Fruit fly (Drosophila melanogaster) whole organism, prepupa: Measurements from ENCODE around the gene Cad96Cb.

Experiments
- CG11902 ChIP-seq: fragments of 200-800 bp; sonication (Bioruptor generic); optimal IDR thresholded peaks from 3 replicates; lab custom pipeline; 2016; ENCODE audit warnings: missing biosample characterization, missing genetic modification characterization
- CG31627 ChIP-seq: fragments of 200-800 bp; sonication (Bioruptor generic); optimal IDR thresholded peaks from 3 replicates; lab custom pipeline; 2016; ENCODE audit warnings: missing biosample characterization, missing genetic modification characterization
- CG6854 ChIP-seq: fragments of 200-800 bp; sonication (Bioruptor generic); optimal IDR thresholded peaks from 2 replicates; lab custom pipeline; 2017; ENCODE audit warnings: missing biosample characterization, mild to moderate bottlenecking, missing genetic modification characterization
- CG8119 ChIP-seq: fragments of 200-800 bp; sonication (Bioruptor generic); IDR thresholded peaks from 3 replicates; pipeline ENCODE4 v1.3.6; 2022; ENCODE audit warnings: missing biosample characterization, missing genetic modification characterization
- CG8319 ChIP-seq: fragments of 200-800 bp; sonication (Bioruptor generic); optimal IDR thresholded peaks from 3 replicates; lab custom pipeline; 2016; ENCODE audit warnings: missing biosample characterization, missing genetic modification characterization
- Eip75B ChIP-seq: fragments of 200-800 bp; sonication (Bioruptor generic); optimal IDR thresholded peaks from 3 replicates; lab custom pipeline; 2016; ENCODE audit warnings: missing biosample characterization, missing genetic modification characterization
- Eip78C ChIP-seq: fragments of 200-800 bp; sonication (Bioruptor generic); peaks from one replicate; lab custom pipeline; 2016; ENCODE audit warnings: missing biosample characterization, missing genetic modification characterization
- Ets21C ChIP-seq: fragments of 200-800 bp; sonication (Bioruptor generic); optimal IDR thresholded peaks from 3 replicates; lab custom pipeline; 2016; ENCODE audit warnings: missing biosample characterization, missing genetic modification characterization
- Ets96B ChIP-seq: fragments of 200-800 bp; optimal IDR thresholded peaks from 2 replicates; lab custom pipeline; 2019; ENCODE audit warnings: missing biosample characterization, mild to moderate bottlenecking, missing genetic modification characterization, moderate library complexity
- Gug ChIP-seq: fragments of 200-800 bp; sonication (Bioruptor generic); IDR thresholded peaks from 2 replicates; pipeline ENCODE4 v1.3.6; 2022; ENCODE audit warnings: missing biosample characterization, missing genetic modification characterization
- Met ChIP-seq: fragments of 200-800 bp; sonication (Bioruptor generic); optimal IDR thresholded peaks from 3 replicates; lab custom pipeline; 2016; ENCODE audit warnings: missing biosample characterization, missing genetic modification characterization
- Sox102F ChIP-seq: fragments of 200-800 bp; sonication (Bioruptor generic); optimal IDR thresholded peaks from 2 replicates; lab custom pipeline; 2016; ENCODE audit warnings: missing biosample characterization, mild to moderate bottlenecking, missing genetic modification characterization
- Sox15 ChIP-seq: fragments of 200-800 bp; sonication (Bioruptor generic); optimal IDR thresholded peaks from 3 replicates; lab custom pipeline; 2016; ENCODE audit warnings: missing biosample characterization, missing genetic modification characterization
- achi ChIP-seq: fragments of 200-800 bp; sonication (Bioruptor generic); optimal IDR thresholded peaks from 3 replicates; lab custom pipeline; 2016; ENCODE audit warnings: missing biosample characterization, missing genetic modification characterization
- cyc ChIP-seq: fragments of 200-800 bp; sonication (Bioruptor generic); optimal IDR thresholded peaks from 3 replicates; lab custom pipeline; 2016; ENCODE audit warnings: missing biosample characterization, missing genetic modification characterization
- esn ChIP-seq: fragments of 200-800 bp; sonication (Bioruptor generic); optimal IDR thresholded peaks from 2 replicates; lab custom pipeline; 2016; ENCODE audit warnings: missing biosample characterization, mild to moderate bottlenecking, missing genetic modification characterization, moderate library complexity
- fd59A ChIP-seq: fragments of 200-800 bp; sonication (Bioruptor generic); optimal IDR thresholded peaks from 2 replicates; lab custom pipeline; 2017; ENCODE audit warnings: missing biosample characterization, mild to moderate bottlenecking, missing genetic modification characterization, missing genetic modification reagents
- fkh ChIP-seq: fragments of 200-800 bp; sonication (Bioruptor generic); optimal IDR thresholded peaks from 3 replicates; lab custom pipeline; 2017; ENCODE audit warnings: missing biosample characterization, mild to moderate bottlenecking, missing genetic modification characterization, moderate library complexity
- net ChIP-seq: fragments of 200-800 bp; sonication (Bioruptor generic); optimal IDR thresholded peaks from 3 replicates; lab custom pipeline; 2016; ENCODE audit warnings: missing biosample characterization, missing genetic modification characterization
- spab ChIP-seq: fragments of 200-800 bp; sonication (Bioruptor generic); optimal IDR thresholded peaks from 2 replicates; lab custom pipeline; 2017; ENCODE audit warnings: missing biosample characterization, mild to moderate bottlenecking, missing genetic modification characterization, missing genetic modification reagents
- ss ChIP-seq, 2 experiments: fragments of 200-800 bp; sonication (Bioruptor generic); optimal IDR thresholded peaks; 2 replicates in 1 of 2; 3 replicates in 1 of 2; lab custom pipeline; 2017 to 2018; ENCODE audit warnings: mild to moderate bottlenecking in 2 of 2, missing biosample characterization in 2 of 2, missing genetic modification characterization in 2 of 2, moderate library complexity in 1 of 2
- svp ChIP-seq: fragments of 200-800 bp; sonication (Bioruptor generic); peaks from one replicate; lab custom pipeline; 2016; ENCODE audit warnings: missing biosample characterization, missing genetic modification characterization

Gene Cad96Cb

DNA sequence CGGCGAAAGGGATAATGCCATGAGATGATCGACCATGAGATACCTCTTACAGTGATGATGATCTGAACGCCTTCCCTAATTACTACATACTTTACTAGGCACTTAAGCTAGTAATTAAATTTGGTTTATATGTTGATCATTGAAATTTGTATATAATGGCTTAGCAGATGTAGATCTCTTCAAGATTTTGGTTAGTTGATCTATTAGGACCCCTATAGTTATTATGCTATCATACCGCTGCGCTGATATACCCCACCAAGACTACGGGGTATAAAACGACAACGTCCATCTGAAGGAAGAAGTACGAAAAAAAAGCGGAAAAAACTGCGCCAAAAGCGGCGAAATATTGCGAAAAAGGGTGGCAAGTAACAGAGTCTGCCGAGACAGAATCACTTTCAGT, 57.9 kb downstream of the Cad96Cb start (continued):
- TF ChIP-seq ss (GFP tag; optimal IDR thresholded peaks at IDR 0.05; lab: Kevin White, UChicago) (peak; percentile 26 to 55), Gug (GFP tag; lab: Robert Waterston, UW) (no peak), esn (GFP tag; lab: Kevin White, UChicago) (peak; percentile 76), Ets96B (tag; lab: Kevin White, UChicago) (peak; percentile 69), Ets21C (GFP tag; lab: Kevin White, UChicago) (peak; percentile 63), CG31627 (GFP tag; lab: Kevin White, UChicago) (peak; percentile 72), Sox102F (GFP tag; lab: Kevin White, UChicago) (peak; percentile 49), Sox15 (GFP tag; lab: Kevin White, UChicago) (peak; percentile 40), svp (peak; percentile 87), achi (GFP tag; lab: Kevin White, UChicago) (peak; percentile 46), cyc (peak; percentile 70), CG11902 (peak; percentile 48), fkh (GFP tag; lab: Kevin White, UChicago) (no peak), Met (GFP tag; lab: Kevin White, UChicago) (peak; percentile 70), Eip78C (GFP tag; lab: Kevin White, UChicago) (peak; percentile 87), CG6854 (GFP tag; lab: Kevin White, UChicago) (no peak), CG8319 (peak; percentile 14), net (GFP tag; lab: Kevin White, UChicago) (peak; percentile 40), Eip75B (GFP tag; lab: Kevin White, UChicago) (peak; percentile 63), CG8119 (0 out of 3 replicates have a peak, but pooled peaks have one; percentile 20), fd59A (peak; percentile 40), spab (GFP tag; lab: Kevin White, UChicago) (peak; percentile 67)
